Fruit fly (Drosophila melanogaster) whole organism, embryonic: ENCODE data around the gene eIF3h.
A peak's percentile ranks its signal among the peaks of the same experiment; 100 is the strongest.

Experiments used
- ATbp ChIP-seq: fragments of 200-800 bp; sonication (Bioruptor generic); optimal IDR thresholded peaks from 2 replicates; lab custom pipeline; 2017; ENCODE audit warnings: missing biosample characterization, mild to moderate bottlenecking, missing genetic modification characterization, missing genetic modification reagents
- Bteb2 ChIP-seq: fragments of 200-800 bp; sonication (Bioruptor generic); optimal IDR thresholded peaks from 2 replicates; lab custom pipeline; 2016; ENCODE audit warnings: missing biosample characterization, missing genetic modification characterization
- CG10147 ChIP-seq: fragments of 200-800 bp; sonication (Bioruptor generic); optimal IDR thresholded peaks from 2 replicates; lab custom pipeline; 2019; ENCODE audit warnings: missing biosample characterization, mild to moderate bottlenecking, missing genetic modification characterization, moderate library complexity
- CG11085 ChIP-seq: fragments of 200-800 bp; sonication (Bioruptor generic); IDR thresholded peaks from 2 replicates; pipeline ENCODE4 v1.3.6; 2022; ENCODE audit warnings: missing biosample characterization, missing genetic modification characterization
- CG11723 ChIP-seq: fragments of 200-800 bp; sonication (Bioruptor generic); optimal IDR thresholded peaks from 2 replicates; lab custom pipeline; 2017; ENCODE audit warnings: missing biosample characterization, mild to moderate bottlenecking, missing genetic modification characterization
- CG12155 ChIP-seq: fragments of 200-800 bp; sonication (Bioruptor generic); optimal IDR thresholded peaks from 3 replicates; lab custom pipeline; 2016; ENCODE audit warnings: missing biosample characterization, missing genetic modification characterization
- CG12236 ChIP-seq: fragments of 200-800 bp; sonication (Bioruptor generic); optimal IDR thresholded peaks from 2 replicates; lab custom pipeline; 2016; ENCODE audit warnings: missing biosample characterization, missing genetic modification characterization
- CG12299 ChIP-seq: fragments of 200-800 bp; sonication (Bioruptor generic); optimal IDR thresholded peaks from 2 replicates; lab custom pipeline; 2018; ENCODE audit warnings: missing biosample characterization, mild to moderate bottlenecking, missing genetic modification characterization
- CG15073 ChIP-seq: fragments of 200-800 bp; sonication (Bioruptor generic); optimal IDR thresholded peaks from 2 replicates; lab custom pipeline; 2016; ENCODE audit warnings: missing biosample characterization, missing genetic modification characterization
- CG1603 ChIP-seq: fragments of 200-800 bp; sonication (Bioruptor generic); optimal IDR thresholded peaks from 2 replicates; lab custom pipeline; 2019; ENCODE audit warnings: missing biosample characterization, mild to moderate bottlenecking, missing genetic modification characterization, moderate library complexity
- CG16863 ChIP-seq: fragments of 200-800 bp; sonication (Bioruptor generic); optimal IDR thresholded peaks from 3 replicates; lab custom pipeline; 2016; ENCODE audit warnings: missing biosample characterization, missing genetic modification characterization
- CG17328 ChIP-seq: fragments of 200-800 bp; sonication (Bioruptor generic); IDR thresholded peaks from 2 replicates; pipeline ENCODE4 v1.3.6; 2022; ENCODE audit warnings: missing biosample characterization, missing genetic modification characterization
- CG17612 ChIP-seq: fragments of 200-800 bp; sonication (Bioruptor generic); IDR thresholded peaks from 2 replicates; pipeline ENCODE4 v1.3.6; 2022; ENCODE audit warnings: missing biosample characterization, missing genetic modification characterization
- CG18011 ChIP-seq: fragments of 200-800 bp; sonication (Bioruptor generic); optimal IDR thresholded peaks from 2 replicates; lab custom pipeline; 2017; ENCODE audit warnings: missing biosample characterization, missing genetic modification characterization, mild to moderate bottlenecking, moderate library complexity, missing genotype
- CG3163 ChIP-seq: fragments of 200-800 bp; sonication (Bioruptor generic); optimal IDR thresholded peaks from 3 replicates; lab custom pipeline; 2016; ENCODE audit warnings: missing biosample characterization, missing genetic modification characterization
- CG3838 ChIP-seq: fragments of 200-800 bp; sonication (Bioruptor generic); optimal IDR thresholded peaks from 3 replicates; lab custom pipeline; 2016; ENCODE audit warnings: missing biosample characterization, missing genetic modification characterization
- CG4360 ChIP-seq: fragments of 200-800 bp; sonication (Bioruptor generic); IDR thresholded peaks from 2 replicates; pipeline ENCODE4 v1.3.6; 2022; ENCODE audit warnings: missing biosample characterization, missing genetic modification characterization
- CG4404 ChIP-seq: fragments of 200-800 bp; sonication (Bioruptor generic); IDR thresholded peaks from 2 replicates; pipeline ENCODE4 v1.3.6; 2022; ENCODE audit warnings: missing biosample characterization, missing genetic modification characterization
- CG4707 ChIP-seq: fragments of 200-800 bp; sonication (Bioruptor generic); optimal IDR thresholded peaks from 2 replicates; lab custom pipeline; 2018; ENCODE audit warnings: missing biosample characterization, mild to moderate bottlenecking, missing genetic modification characterization, moderate library complexity
- CG4820 ChIP-seq: fragments of 200-800 bp; sonication (Bioruptor generic); optimal IDR thresholded peaks from 3 replicates; lab custom pipeline; 2016; ENCODE audit warnings: missing biosample characterization, missing genetic modification characterization
- CG6765 ChIP-seq: fragments of 200-800 bp; sonication (Bioruptor generic); optimal IDR thresholded peaks from 3 replicates; lab custom pipeline; 2017; ENCODE audit warnings: missing biosample characterization, mild to moderate bottlenecking, missing genetic modification characterization
- CG8478 ChIP-seq: fragments of >200 bp; optimal IDR thresholded peaks from 2 replicates; lab custom pipeline; 2018
- CG8924 ChIP-seq: fragments of 200-800 bp; optimal IDR thresholded peaks from 3 replicates; lab custom pipeline; 2019; ENCODE audit warnings: missing biosample characterization, mild to moderate bottlenecking, missing genetic modification characterization, moderate library complexity
- CG9437 ChIP-seq: fragments of 200-800 bp; sonication (Bioruptor generic); optimal IDR thresholded peaks from 2 replicates; lab custom pipeline; 2018; ENCODE audit warnings: missing biosample characterization, mild to moderate bottlenecking, missing genetic modification characterization
- Camta ChIP-seq: fragments of 200-800 bp; sonication (Bioruptor generic); optimal IDR thresholded peaks from 2 replicates; lab custom pipeline; 2016; ENCODE audit warnings: missing biosample characterization, missing genetic modification characterization
- D19A ChIP-seq: fragments of 200-800 bp; optimal IDR thresholded peaks from 3 replicates; lab custom pipeline; 2019; ENCODE audit warnings: missing biosample characterization, mild to moderate bottlenecking, missing genetic modification characterization, moderate library complexity
- E2f2 ChIP-seq: fragments of 200-800 bp; sonication (Bioruptor generic); IDR thresholded peaks from 2 replicates; pipeline ENCODE4 v1.3.6; 2022; ENCODE audit warnings: missing biosample characterization, missing genetic modification characterization
- Fer1 ChIP-seq: fragments of 200-800 bp; sonication (Bioruptor generic); optimal IDR thresholded peaks from 2 replicates; lab custom pipeline; 2017; ENCODE audit warnings: missing biosample characterization, mild to moderate bottlenecking, missing genetic modification characterization
- MESR4 ChIP-seq: fragments of 200-800 bp; sonication (Bioruptor generic); optimal IDR thresholded peaks from 2 replicates; lab custom pipeline; 2018; ENCODE audit warnings: missing biosample characterization, mild to moderate bottlenecking, missing genetic modification characterization, moderate library complexity
- NC2α ChIP-seq: fragments of 200-800 bp; sonication (Bioruptor generic); optimal IDR thresholded peaks from 2 replicates; lab custom pipeline; 2016; ENCODE audit warnings: missing biosample characterization, missing genetic modification characterization
- Oli ChIP-seq: fragments of 200-800 bp; sonication (Bioruptor generic); optimal IDR thresholded peaks from 2 replicates; lab custom pipeline; 2018; ENCODE audit warnings: missing biosample characterization, mild to moderate bottlenecking, missing genetic modification characterization, moderate library complexity
- Poxn ChIP-seq: fragments of 200-800 bp; sonication (Bioruptor generic); IDR thresholded peaks from 2 replicates; pipeline ENCODE4 v1.3.6; 2022; ENCODE audit warnings: missing biosample characterization, missing genetic modification characterization
- Xbp1 ChIP-seq: fragments of 200-800 bp; sonication (Bioruptor generic); optimal IDR thresholded peaks from 3 replicates; lab custom pipeline; 2016; ENCODE audit warnings: missing biosample characterization, mild to moderate bottlenecking, missing genetic modification characterization
- caup ChIP-seq: fragments of 200-800 bp; sonication (Bioruptor generic); optimal IDR thresholded peaks from 3 replicates; lab custom pipeline; 2017; ENCODE audit warnings: missing biosample characterization, mild to moderate bottlenecking, missing genetic modification characterization, moderate library complexity; ENCODE audit not compliant: severe bottlenecking
- chinmo ChIP-seq: fragments of 200-800 bp; sonication (Bioruptor generic); IDR thresholded peaks from 4 replicates; pipeline ENCODE4 v1.3.6; 2022; ENCODE audit warnings: missing biosample characterization, missing genetic modification characterization; ENCODE audit not compliant: partially characterized antibody
- da ChIP-seq: fragments of 200-800 bp; sonication (Bioruptor generic); optimal IDR thresholded peaks from 2 replicates; lab custom pipeline; 2016; ENCODE audit warnings: missing biosample characterization, missing genetic modification characterization
- dimm ChIP-seq: fragments of 200-800 bp; sonication (Bioruptor generic); IDR thresholded peaks from 2 replicates; pipeline ENCODE4 v1.3.6; 2022; ENCODE audit warnings: missing biosample characterization, missing genetic modification characterization
- eyg ChIP-seq: fragments of 200-800 bp; sonication (Bioruptor generic); optimal IDR thresholded peaks from 3 replicates; lab custom pipeline; 2016; ENCODE audit warnings: missing biosample characterization, missing genetic modification characterization
- gcm2 ChIP-seq: fragments of 200-800 bp; sonication (Bioruptor generic); optimal IDR thresholded peaks from 2 replicates; lab custom pipeline; 2016; ENCODE audit warnings: missing biosample characterization, missing genetic modification characterization
- insv ChIP-seq, 2 experiments: fragments of 200-800 bp; sonication (Bioruptor generic); optimal IDR thresholded peaks; 3 replicates each; lab custom pipeline; 2016 to 2018; ENCODE audit warnings: missing biosample characterization in 2 of 2, missing genetic modification characterization in 2 of 2
- kay ChIP-seq: fragments of 200-800 bp; sonication (Bioruptor generic); optimal IDR thresholded peaks from 2 replicates; lab custom pipeline; 2016; ENCODE audit warnings: missing biosample characterization, missing genetic modification characterization
- otp ChIP-seq: fragments of 200-800 bp; sonication (Bioruptor generic); IDR thresholded peaks from 3 replicates; pipeline ENCODE4, ENCODE4 v1.3.6; 2022; ENCODE audit warnings: missing biosample characterization, missing genetic modification characterization
- pb ChIP-seq: fragments of 200-800 bp; sonication (Bioruptor generic); optimal IDR thresholded peaks from 3 replicates; lab custom pipeline; 2016; ENCODE audit warnings: missing biosample characterization, missing genetic modification characterization
- pzg ChIP-seq: fragments of 200-800 bp; sonication (Bioruptor generic); optimal IDR thresholded peaks from 3 replicates; lab custom pipeline; 2018; ENCODE audit warnings: missing biosample characterization, mild to moderate bottlenecking, missing genetic modification characterization, moderate library complexity
- run ChIP-seq: fragments of 200-800 bp; sonication (Bioruptor generic); optimal IDR thresholded peaks from 3 replicates; lab custom pipeline; 2018; ENCODE audit warnings: missing biosample characterization, mild to moderate bottlenecking, missing genetic modification characterization
- sna ChIP-seq: fragments of 200-800 bp; sonication (Bioruptor generic); IDR thresholded peaks from 2 replicates; pipeline ENCODE4 v1.3.6; 2022; ENCODE audit warnings: missing biosample characterization, missing genetic modification characterization; ENCODE audit not compliant: partially characterized antibody
- sob ChIP-seq: fragments of 200-800 bp; sonication (Bioruptor generic); IDR thresholded peaks from 2 replicates; pipeline ENCODE4 v1.3.6; 2022; ENCODE audit warnings: missing biosample characterization, missing genetic modification characterization
- sr ChIP-seq: fragments of 200-800 bp; sonication (Bioruptor generic); IDR thresholded peaks from 3 replicates; pipeline ENCODE4 v1.3.6; 2022; ENCODE audit warnings: missing biosample characterization, missing genetic modification characterization
- toy ChIP-seq: fragments of 200-800 bp; sonication (Bioruptor generic); IDR thresholded peaks from 2 replicates; pipeline ENCODE4 v1.3.6; 2022; ENCODE audit warnings: missing biosample characterization, missing genetic modification characterization
- wor ChIP-seq: fragments of 200-800 bp; sonication (Bioruptor generic); IDR thresholded peaks from 2 replicates; pipeline ENCODE4 v1.3.6; 2022; ENCODE audit warnings: missing biosample characterization, missing genetic modification characterization
- zen ChIP-seq: fragments of 200-800 bp; sonication (Bioruptor generic); optimal IDR thresholded peaks from 3 replicates; lab custom pipeline; 2018; ENCODE audit warnings: missing biosample characterization, mild to moderate bottlenecking, missing genetic modification characterization, moderate library complexity

The eIF3h gene

DNA sequence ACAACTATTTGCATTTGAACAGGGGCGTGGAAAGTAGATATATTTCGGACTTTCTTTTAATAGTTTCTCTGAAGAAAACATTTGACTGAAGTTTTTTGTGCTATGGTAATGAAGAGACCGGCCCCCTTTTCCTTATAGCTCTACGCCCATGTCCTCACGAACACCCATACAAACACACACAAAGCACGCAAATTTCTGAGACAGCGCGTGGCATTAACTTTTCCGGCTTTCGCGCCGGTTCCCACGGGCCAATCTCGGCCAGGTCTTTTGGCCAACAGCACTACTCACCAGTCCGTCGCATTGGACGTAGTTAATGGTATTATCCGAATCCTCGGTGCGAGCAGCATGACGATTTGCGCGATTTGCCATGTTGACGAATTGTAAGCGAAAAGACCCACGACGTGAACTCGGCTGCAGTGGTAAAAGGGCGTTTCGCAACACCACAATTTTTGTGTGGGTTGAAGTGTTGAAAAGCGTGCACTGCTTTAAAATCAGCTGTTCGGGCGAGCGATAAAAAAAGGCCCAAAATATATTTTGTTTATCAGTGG, 453 bp downstream of the eIF3h start, which contains the start of gene senju (continued):
- TF ChIP-seq run (tag; lab: Kevin White, UChicago), result peak; percentile 61
- peak; percentile 68 for TF ChIP-seq gcm2 (GFP tag; lab: Kevin White, UChicago)
- TF ChIP-seq CG8924, result peak; percentile 82
- peak; percentile 79 for TF ChIP-seq pb
- TF ChIP-seq dimm (GFP tag; lab: Robert Waterston, UW), result no peak
- TF ChIP-seq otp, result peak; percentile 57
- peak; percentile 70 for TF ChIP-seq kay
- TF ChIP-seq CG4404 (GFP tag; lab: Robert Waterston, UW), result peak; percentile 52
- TF ChIP-seq sna (GFP tag; lab: Robert Waterston, UW), result no peak
- peak; percentile 88 for TF ChIP-seq Xbp1 (GFP tag; lab: Kevin White, UChicago)
- peak; percentile 87 for TF ChIP-seq ATbp (GFP tag; lab: Kevin White, UChicago)
- TF ChIP-seq CG8478 (lab: Kevin White, UChicago), result no peak
- peak; percentile 95 for TF ChIP-seq pzg (GFP tag; lab: Kevin White, UChicago)
- TF ChIP-seq E2f2 (GFP tag; lab: Robert Waterston, UW), result peak; percentile 55; the same call in 1 of the 2 replicates
- TF ChIP-seq CG18011 (GFP tag; lab: Kevin White, UChicago), result peak; percentile 86
- TF ChIP-seq CG1603 (tag; lab: Kevin White, UChicago), result peak; percentile 76
- peak; percentile 64 for TF ChIP-seq CG4820 (GFP tag; lab: Kevin White, UChicago)
- TF ChIP-seq Poxn, result no peak
- peak; percentile 73 for TF ChIP-seq CG3163 (GFP tag; lab: Kevin White, UChicago)
- peak; percentile 99 for TF ChIP-seq MESR4 (GFP tag; lab: Kevin White, UChicago)
- TF ChIP-seq da, result peak; percentile 22
- TF ChIP-seq CG15073, result no peak
- peak; percentile 85 for TF ChIP-seq CG16863 (GFP tag; lab: Kevin White, UChicago)
- TF ChIP-seq NC2α (GFP tag; lab: Kevin White, UChicago), result peak; percentile 66
- TF ChIP-seq toy (GFP tag; lab: Robert Waterston, UW), result peak; percentile 35; the same call in 1 of the 2 replicates
- peak; percentile 81 for TF ChIP-seq CG6765 (GFP tag; lab: Kevin White, UChicago)
- TF ChIP-seq insv (GFP tag; optimal IDR thresholded peaks at IDR 0.05; lab: Kevin White, UChicago), result peak in 1 of 2 experiments; percentile 64
- TF ChIP-seq CG17328 (GFP tag; lab: Robert Waterston, UW), result peak; percentile 92
- TF ChIP-seq Camta (GFP tag; lab: Kevin White, UChicago), result peak; percentile 77
- TF ChIP-seq Oli (tag; lab: Kevin White, UChicago), result peak; percentile 78
- peak; percentile 66 for TF ChIP-seq D19A (tag; lab: Kevin White, UChicago)
- peak; percentile 89 for TF ChIP-seq chinmo (GFP tag; lab: Robert Waterston, UW)
- peak; percentile 92 for TF ChIP-seq caup (GFP tag; lab: Kevin White, UChicago)
- peak; percentile 53 for TF ChIP-seq zen (tag; lab: Kevin White, UChicago)
- peak; percentile 82 for TF ChIP-seq eyg (GFP tag; lab: Kevin White, UChicago)
- TF ChIP-seq wor (GFP tag; lab: Robert Waterston, UW), result no peak
- peak; percentile 70 for TF ChIP-seq CG9437 (GFP tag; lab: Kevin White, UChicago)
- peak; percentile 84 for TF ChIP-seq sob (GFP tag; lab: Robert Waterston, UW)
- TF ChIP-seq CG3838 (GFP tag; lab: Kevin White, UChicago), result peak; percentile 33
- TF ChIP-seq CG12236 (GFP tag; lab: Kevin White, UChicago), result peak; percentile 62
- TF ChIP-seq CG4707, result peak; percentile 65
- peak; percentile 51; the same call in 1 of the 2 replicates for TF ChIP-seq CG4360 (GFP tag; lab: Robert Waterston, UW)
- TF ChIP-seq CG17612, result no peak
- peak; percentile 85 for TF ChIP-seq CG12155 (GFP tag; lab: Kevin White, UChicago)
- TF ChIP-seq CG12299 (tag; lab: Kevin White, UChicago), result peak; percentile 50
- peak; percentile 51 for TF ChIP-seq CG11085 (GFP tag; lab: Robert Waterston, UW)
- TF ChIP-seq CG11723 (GFP tag; lab: Kevin White, UChicago), result peak; percentile 81
- TF ChIP-seq Fer1 (GFP tag; lab: Kevin White, UChicago), result peak; percentile 87
- peak; percentile 64 for TF ChIP-seq CG10147 (GFP tag; lab: Kevin White, UChicago)
- peak; percentile 50 for TF ChIP-seq Bteb2 (GFP tag; lab: Kevin White, UChicago)
- peak; percentile 88 for TF ChIP-seq sr (GFP tag; lab: Robert Waterston, UW)
